Worm (Caenorhabditis elegans): ENCODE results near the gene srh-70.
A peak's percentile ranks its signal among the peaks of the same experiment; 100 is the strongest.
"Not testable (repeated sequence)": the region's sequence is repeated elsewhere in the genome, so short reads cannot be mapped to it uniquely, and the experiment has no call there.

The srh-70 gene

DNA sequence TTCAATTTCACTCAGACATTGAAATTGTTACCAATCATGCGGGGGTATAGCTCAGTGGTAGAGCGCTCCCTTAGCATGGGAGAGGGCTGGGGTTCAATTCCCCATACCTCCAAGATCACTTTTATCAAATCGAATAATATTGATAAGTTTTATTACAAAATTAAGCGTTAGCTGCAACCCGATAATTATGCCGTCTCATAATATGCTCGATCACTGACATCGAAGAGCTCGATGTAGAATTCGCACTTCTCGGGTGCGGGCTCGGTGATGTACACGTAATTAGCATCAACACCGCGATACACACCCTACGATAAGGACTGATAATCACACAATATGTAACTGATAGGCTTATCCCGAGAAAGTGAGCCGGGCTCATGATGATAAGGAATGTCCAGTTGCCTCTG, 23.9 kb upstream of the srh-70 start (continued):
- TF ChIP-seq him-1 (tag; optimal IDR thresholded peaks at IDR 0.05) (peak; percentile 42), ceh-100 (GFP tag; IDR thresholded peaks at IDR 0.05) (0 out of 2 replicates have a peak, but pooled peaks have one; percentile 24), snpc-1.3 (tag; optimal IDR thresholded peaks at IDR 0.05; ENCODE audit: insufficient read depth) (peak; percentile 29), efl-1 (GFP tag; optimal IDR thresholded peaks at IDR 0.05) (peak; percentile 21), madf-6 (GFP tag; IDR thresholded peaks at IDR 0.05) (peak; percentile 41), ztf-6 (GFP tag; IDR thresholded peaks at IDR 0.05) (no peak), nhr-80 (tag; optimal IDR thresholded peaks at IDR 0.05) (peak; percentile 39), snpc-3.4 (tag; optimal IDR thresholded peaks at IDR 0.05) (peak; percentile 54), aptf-2 (GFP tag; conservative IDR thresholded peaks at IDR 0.05) (no peak), dox-1 (GFP tag; IDR thresholded peaks at IDR 0.05) (peak; percentile 57; the same call in 1 of the 2 replicates), fkh-3 (tag; optimal IDR thresholded peaks at IDR 0.05) (peak; percentile 27)

DNA sequence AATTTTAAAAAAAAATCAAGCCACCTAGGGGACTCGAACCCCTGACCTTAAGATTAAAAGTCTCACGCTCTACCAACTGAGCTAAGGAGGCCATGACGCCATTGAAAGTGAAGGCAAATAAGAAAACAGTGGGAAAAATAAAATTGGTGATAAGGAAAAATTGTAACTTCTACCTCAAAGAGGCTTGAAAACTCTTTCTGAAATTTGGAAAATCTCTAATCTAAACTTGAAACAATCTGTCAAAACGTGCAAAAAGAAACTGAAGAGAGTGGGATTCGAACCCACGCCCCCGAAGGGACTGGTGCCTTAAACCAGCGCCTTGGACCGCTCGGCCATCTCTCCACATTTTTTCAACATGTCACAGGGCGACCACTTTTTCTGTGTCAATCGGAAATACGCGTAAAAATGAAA, 23.0 kb upstream of the srh-70 start:
- TF ChIP-seq Y56A3A.18 (GFP tag; IDR thresholded peaks at IDR 0.05) (0 out of 2 replicates have a peak, but pooled peaks have one; percentile 81), B0035.1 (tag; optimal IDR thresholded peaks at IDR 0.05) (peak; percentile 51), lsy-27 (tag; optimal IDR thresholded peaks at IDR 0.05; ENCODE audit: borderline replicate concordance, insufficient read depth) (peak; percentile 32), attf-3 (GFP tag; conservative IDR thresholded peaks at IDR 0.05) (peak; percentile 57; the same call in 1 of the 2 replicates), attf-5 (GFP tag; optimal IDR thresholded peaks at IDR 0.05) (peak; percentile 48), F23B12.7 (tag; optimal IDR thresholded peaks at IDR 0.05; ENCODE audit: insufficient read depth) (peak; percentile 76), ZK185.1 (tag; optimal IDR thresholded peaks at IDR 0.05; ENCODE audit: poor library complexity, severe bottlenecking) (peak; percentile 77), dox-1 (GFP tag; IDR thresholded peaks at IDR 0.05) (peak; percentile 80), rcor-1 (GFP tag; IDR thresholded peaks at IDR 0.05) (peak; percentile 17; the same call in 1 of the 2 replicates), let-607 (tag; optimal IDR thresholded peaks at IDR 0.05) (peak; percentile 32 to 38), ztf-26 (tag; optimal IDR thresholded peaks at IDR 0.05) (peak; percentile 40), nhr-90 (tag; optimal IDR thresholded peaks at IDR 0.05) (peak; percentile 88), ekl-4 (GFP tag; IDR thresholded peaks at IDR 0.05) (peak; percentile 17; the same call in 1 of the 2 replicates), snpc-1.3 (tag; optimal IDR thresholded peaks at IDR 0.05; ENCODE audit: insufficient read depth) (peak; percentile 49), ceh-100 (GFP tag; IDR thresholded peaks at IDR 0.05) (peak; percentile 56; the same call in 1 of the 2 replicates), attf-6 (GFP tag; IDR thresholded peaks at IDR 0.05) (0 out of 2 replicates have a peak, but pooled peaks have one; percentile 54), D2030.7 (GFP tag; IDR thresholded peaks at IDR 0.05) (peak; percentile 80), rpc-1 (optimal IDR thresholded peaks at IDR 0.05) (peak; percentile 85), rpc-1 (tag; optimal IDR thresholded peaks at IDR 0.05) (peak; percentile 96), him-1 (tag; optimal IDR thresholded peaks at IDR 0.05) (peak; percentile 89), T07F8.4 (tag; optimal IDR thresholded peaks at IDR 0.05) (peak; percentile 69), let-526 (GFP tag; IDR thresholded peaks at IDR 0.05) (0 out of 2 replicates have a peak, but pooled peaks have one; percentile 59), Y95B8A.8 (GFP tag; IDR thresholded peaks at IDR 0.05) (0 out of 2 replicates have a peak, but pooled peaks have one; percentile 42), lsl-1 (GFP tag; optimal IDR thresholded peaks at IDR 0.05) (peak; percentile 48), athp-1 (tag; optimal IDR thresholded peaks at IDR 0.05) (peak; percentile 27), T26A5.8 (tag; optimal IDR thresholded peaks at IDR 0.05) (peak; percentile 30), Y53G8AR.9 (GFP tag; conservative IDR thresholded peaks at IDR 0.05) (0 out of 2 replicates have a peak, but pooled peaks have one; percentile 55), nhr-179 (tag; optimal IDR thresholded peaks at IDR 0.05) (peak; percentile 51), mes-4 (tag; optimal IDR thresholded peaks at IDR 0.05) (peak; percentile 55), K11D2.4 (GFP tag; IDR thresholded peaks at IDR 0.05) (0 out of 2 replicates have a peak, but pooled peaks have one; percentile 11), ceh-40 (GFP tag; IDR thresholded peaks at IDR 0.05) (0 out of 2 replicates have a peak, but pooled peaks have one; percentile 40), lin-26 (GFP tag; IDR thresholded peaks at IDR 0.05) (peak; percentile 90), snpc-3.4 (tag; optimal IDR thresholded peaks at IDR 0.05) (peak; percentile 67), Y67H2A.10 (GFP tag; conservative IDR thresholded peaks at IDR 0.05) (0 out of 2 replicates have a peak, but pooled peaks have one; percentile 10), egrh-3 (GFP tag; IDR thresholded peaks at IDR 0.05) (peak; percentile 58), zfh-2 (GFP tag; conservative IDR thresholded peaks at IDR 0.05) (0 out of 2 replicates have a peak, but pooled peaks have one; percentile 9), ama-1 (GFP tag; optimal IDR thresholded peaks at IDR 0.05) (peak; percentile 48 to 59), hlh-12 (tag; optimal IDR thresholded peaks at IDR 0.05) (peak; percentile 71), madf-6 (GFP tag; IDR thresholded peaks at IDR 0.05) (peak; percentile 63)
- TF ChIP-seq ama-1 (optimal IDR thresholded peaks at IDR 0.05), result not testable (repeated sequence)

Data from whole organism, young adult.